Fruit fly (Drosophila melanogaster): ENCODE results near the gene AMPKalpha.
A peak's percentile ranks its signal among the peaks of the same experiment; 100 is the strongest.

AMPKalpha gene

dm6 chrX:1349255-1349654, 26.1 kb upstream of the AMPKalpha start, which contains the start of gene MTPAP (continued):
- TF ChIP-seq CG12104 (GFP tag; optimal IDR thresholded peaks at IDR 0.05) (no peak), sna (GFP tag; IDR thresholded peaks at IDR 0.05; ENCODE audit: partially characterized antibody) (peak; percentile 61; the same call in 1 of the 2 replicates), CG1529 (GFP tag; optimal IDR thresholded peaks at IDR 0.05) (no peak), CG16813 (GFP tag; IDR thresholded peaks at IDR 0.05; ENCODE audit: partially characterized antibody) (peak; percentile 67), fd96Cb (tag; optimal IDR thresholded peaks at IDR 0.05) (no peak), CG7745 (tag; optimal IDR thresholded peaks at IDR 0.05) (no peak), sqz (GFP tag; optimal IDR thresholded peaks at IDR 0.05) (no peak), Rx (GFP tag; IDR thresholded peaks at IDR 0.05) (no peak), Camta (GFP tag; optimal IDR thresholded peaks at IDR 0.05) (no peak), Atf-2 (GFP tag; optimal IDR thresholded peaks at IDR 0.05) (no peak), CG11247 (GFP tag; IDR thresholded peaks at IDR 0.05) (no peak), CG14965 (GFP tag; optimal IDR thresholded peaks at IDR 0.05; ENCODE audit: borderline replicate concordance) (no peak), bbx (GFP tag; IDR thresholded peaks at IDR 0.05; ENCODE audit: partially characterized antibody) (peak; percentile 86), CG1647 (GFP tag; optimal IDR thresholded peaks at IDR 0.05) (no peak), Pdp1 (GFP tag; optimal IDR thresholded peaks at IDR 0.05) (peak in 1 of 2 experiments; percentile 0), CG17361 (GFP tag; IDR thresholded peaks at IDR 0.05) (no peak), cwo (GFP tag; optimal IDR thresholded peaks at IDR 0.05) (no peak), Atf3 (GFP tag; optimal IDR thresholded peaks at IDR 0.05) (no peak), Ptx1 (GFP tag; IDR thresholded peaks at IDR 0.05) (no peak), CG34376 (GFP tag; optimal IDR thresholded peaks at IDR 0.05) (no peak), NK7.1 (GFP tag; optimal IDR thresholded peaks at IDR 0.05) (no peak), CG3726 (GFP tag; IDR thresholded peaks at IDR 0.05) (no peak), Awh (GFP tag; IDR thresholded peaks at IDR 0.05) (no peak), CG10431 (GFP tag; optimal IDR thresholded peaks at IDR 0.05) (no peak), lilli (GFP tag; optimal IDR thresholded peaks at IDR 0.05) (peak; percentile 44), p53 (GFP tag; optimal IDR thresholded peaks at IDR 0.05) (peak; percentile 3), amos (GFP tag; IDR thresholded peaks at IDR 0.05; ENCODE audit: partially characterized antibody) (peak; percentile 49; the same call in 1 of the 2 replicates), unc-4 (GFP tag; IDR thresholded peaks at IDR 0.05; ENCODE audit: partially characterized antibody) (peak; percentile 60), CG32532 (GFP tag; IDR thresholded peaks at IDR 0.05) (no peak), nerfin-2 (GFP tag; IDR thresholded peaks at IDR 0.05; ENCODE audit: partially characterized antibody) (peak; percentile 66), eve (GFP tag; optimal IDR thresholded peaks at IDR 0.05) (no peak), Dip2 (GFP tag; IDR thresholded peaks at IDR 0.05) (no peak), Nf-YB (GFP tag; optimal IDR thresholded peaks at IDR 0.05) (no peak), CG18599 (GFP tag; optimal IDR thresholded peaks at IDR 0.05) (no peak), Lpt (GFP tag; optimal IDR thresholded peaks at IDR 0.05) (no peak), ase (GFP tag; IDR thresholded peaks at IDR 0.05) (no peak), ewg (GFP tag; optimal IDR thresholded peaks at IDR 0.05) (no peak), crol (GFP tag; IDR thresholded peaks at IDR 0.05) (no peak), Fer1 (GFP tag; optimal IDR thresholded peaks at IDR 0.05) (peak; percentile 12), CG3065 (GFP tag; optimal IDR thresholded peaks at IDR 0.05) (no peak), oc (tag; optimal IDR thresholded peaks at IDR 0.05) (no peak), Taf1 (GFP tag; IDR thresholded peaks at IDR 0.05) (no peak), crp (GFP tag; optimal IDR thresholded peaks at IDR 0.05) (peak in 1 of 2 experiments; percentile 22), CG10274 (GFP tag; optimal IDR thresholded peaks at IDR 0.05) (no peak), B-H2 (GFP tag; optimal IDR thresholded peaks at IDR 0.05) (no peak), ranshi (GFP tag; IDR thresholded peaks at IDR 0.05) (no peak), Hr3 (GFP tag; optimal IDR thresholded peaks at IDR 0.05) (no peak), CG5245 (GFP tag; optimal IDR thresholded peaks at IDR 0.05) (no peak), dimm (GFP tag; IDR thresholded peaks at IDR 0.05) (no peak), tgo (GFP tag; IDR thresholded peaks at IDR 0.05) (no peak), Hey (tag; optimal IDR thresholded peaks at IDR 0.05) (no peak)

Data from whole organism, embryonic.